Worm (Caenorhabditis elegans): ENCODE measurements around the gene nep-9.

ce11 chrII:3436412-3436811 lies 37.3 kb upstream of the nep-9 start, which contains the start of gene skpo-2:
- TF ChIP-seq elt-3 (tag; optimal IDR thresholded peaks at IDR 0.05) (no peak), unc-62 (GFP tag; optimal IDR thresholded peaks at IDR 0.05) (no peak), ztf-11 (tag; optimal IDR thresholded peaks at IDR 0.05) (no peak), ces-1 (GFP tag; optimal IDR thresholded peaks at IDR 0.05) (no peak), nhr-237 (tag; optimal IDR thresholded peaks at IDR 0.05) (no peak), snpc-4 (tag; optimal IDR thresholded peaks at IDR 0.05) (no peak), nhr-28 (tag; optimal IDR thresholded peaks at IDR 0.05) (no peak), pha-4 (tag; optimal IDR thresholded peaks at IDR 0.05) (no peak), flh-1 (GFP tag; optimal IDR thresholded peaks at IDR 0.05) (no peak), lsy-2 (tag; optimal IDR thresholded peaks at IDR 0.05) (no peak), lin-13 (tag; optimal IDR thresholded peaks at IDR 0.05) (no peak), unc-120 (tag; optimal IDR thresholded peaks at IDR 0.05; ENCODE audit: poor library complexity, severe bottlenecking) (no peak)

Data from whole organism, mixed stage, embryonic.